Fruit fly (Drosophila melanogaster) whole organism, embryonic: Measurements from ENCODE around the gene CG14721.

ENCODE experiments used
- Ada2b ChIP-seq: fragments of 200-800 bp; sonication (Bioruptor generic); IDR thresholded peaks from 2 replicates; pipeline ENCODE4 v1.3.6; 2022; ENCODE audit warnings: missing biosample characterization, missing genetic modification characterization
- Bdp1 ChIP-seq: fragments of 200-800 bp; sonication (Bioruptor generic); optimal IDR thresholded peaks from 3 replicates; lab custom pipeline; 2016; ENCODE audit warnings: missing biosample characterization, missing genetic modification characterization
- CG1024 ChIP-seq: fragments of 200-800 bp; sonication (Bioruptor generic); IDR thresholded peaks from 2 replicates; pipeline ENCODE4 v1.3.6; 2022; ENCODE audit warnings: missing biosample characterization, missing genetic modification characterization
- CG12071 ChIP-seq: fragments of 200-800 bp; sonication (Bioruptor generic); optimal IDR thresholded peaks from 3 replicates; lab custom pipeline; 2018; ENCODE audit warnings: missing biosample characterization, mild to moderate bottlenecking, missing genetic modification characterization
- CG12104 ChIP-seq: fragments of 200-800 bp; sonication (Bioruptor generic); optimal IDR thresholded peaks from 3 replicates; lab custom pipeline; 2016; ENCODE audit warnings: missing biosample characterization, missing genetic modification characterization
- CG12391 ChIP-seq: fragments of 200-800 bp; sonication (Bioruptor generic); optimal IDR thresholded peaks from 3 replicates; lab custom pipeline; 2018; ENCODE audit warnings: missing biosample characterization, mild to moderate bottlenecking, missing genetic modification characterization, moderate library complexity
- CG13424 ChIP-seq: fragments of 200-800 bp; sonication (Bioruptor generic); optimal IDR thresholded peaks from 2 replicates; lab custom pipeline; 2019; ENCODE audit warnings: missing biosample characterization, mild to moderate bottlenecking, missing genetic modification characterization, moderate library complexity
- CG1602 ChIP-seq: fragments of 200-800 bp; sonication (Bioruptor generic); optimal IDR thresholded peaks from 3 replicates; lab custom pipeline; 2016; ENCODE audit warnings: missing biosample characterization, missing genetic modification characterization
- CG1603 ChIP-seq: fragments of 200-800 bp; sonication (Bioruptor generic); optimal IDR thresholded peaks from 2 replicates; lab custom pipeline; 2019; ENCODE audit warnings: missing biosample characterization, mild to moderate bottlenecking, missing genetic modification characterization, moderate library complexity
- CG16779 ChIP-seq: fragments of 200-800 bp; sonication (Bioruptor generic); IDR thresholded peaks from 2 replicates; pipeline ENCODE4 v1.3.6; 2022; ENCODE audit warnings: missing biosample characterization, missing genetic modification characterization
- CG34376 ChIP-seq: fragments of 200-800 bp; sonication (Bioruptor generic); optimal IDR thresholded peaks from 2 replicates; lab custom pipeline; 2018; ENCODE audit warnings: missing biosample characterization, mild to moderate bottlenecking, missing genetic modification characterization
- CG7372 ChIP-seq: fragments of 200-800 bp; sonication (Bioruptor generic); IDR thresholded peaks from 2 replicates; pipeline ENCODE4 v1.3.6; 2022; ENCODE audit warnings: missing biosample characterization, missing genetic modification characterization
- CG7928 ChIP-seq: fragments of 200-800 bp; sonication (Bioruptor generic); optimal IDR thresholded peaks from 2 replicates; lab custom pipeline; 2017; ENCODE audit warnings: missing biosample characterization, mild to moderate bottlenecking, missing genetic modification characterization
- CG7963 ChIP-seq: fragments of 200-800 bp; sonication (Bioruptor generic); IDR thresholded peaks from 3 replicates; pipeline ENCODE4 v1.3.6; 2022; ENCODE audit warnings: missing biosample characterization, missing genetic modification characterization; ENCODE audit not compliant: partially characterized antibody
- CG7987 ChIP-seq: fragments of 200-800 bp; sonication (Bioruptor generic); optimal IDR thresholded peaks from 2 replicates; lab custom pipeline; 2018; ENCODE audit warnings: missing biosample characterization, mild to moderate bottlenecking, missing genetic modification characterization, moderate library complexity
- CG8924 ChIP-seq: fragments of 200-800 bp; optimal IDR thresholded peaks from 3 replicates; lab custom pipeline; 2019; ENCODE audit warnings: missing biosample characterization, mild to moderate bottlenecking, missing genetic modification characterization, moderate library complexity
- CG9876 ChIP-seq: fragments of 200-800 bp; sonication (Bioruptor generic); optimal IDR thresholded peaks from 2 replicates; lab custom pipeline; 2016; ENCODE audit warnings: missing biosample characterization, missing genetic modification characterization
- Dek ChIP-seq: fragments of 200-800 bp; sonication (Bioruptor generic); optimal IDR thresholded peaks from 3 replicates; lab custom pipeline; 2019; ENCODE audit warnings: missing biosample characterization, mild to moderate bottlenecking, missing genetic modification characterization, moderate library complexity
- ERR ChIP-seq: fragments of 200-800 bp; sonication (Bioruptor generic); optimal IDR thresholded peaks from 2 replicates; lab custom pipeline; 2016; ENCODE audit warnings: missing biosample characterization, missing genetic modification characterization
- Gug ChIP-seq: fragments of 200-800 bp; sonication (Bioruptor generic); IDR thresholded peaks from 4 replicates; pipeline ENCODE4 v1.3.6; 2022; ENCODE audit warnings: missing biosample characterization, missing genetic modification characterization
- Max ChIP-seq: fragments of 200-800 bp; sonication (Bioruptor generic); optimal IDR thresholded peaks from 2 replicates; lab custom pipeline; 2016; ENCODE audit warnings: missing biosample characterization, mild to moderate bottlenecking, missing genetic modification characterization
- Med ChIP-seq: fragments of 200-800 bp; sonication (Bioruptor generic); peaks from one replicate; lab custom pipeline; 2016; ENCODE audit warnings: missing biosample characterization, missing genetic modification characterization, mild to moderate bottlenecking, inconsistent platforms, moderate library complexity
- Oli ChIP-seq: fragments of 200-800 bp; sonication (Bioruptor generic); optimal IDR thresholded peaks from 2 replicates; lab custom pipeline; 2018; ENCODE audit warnings: missing biosample characterization, mild to moderate bottlenecking, missing genetic modification characterization, moderate library complexity
- Pdp1 ChIP-seq, 2 experiments: fragments of 200-800 bp; sonication (Bioruptor generic); optimal IDR thresholded peaks; 3 replicates each; lab custom pipeline; 2016; ENCODE audit warnings: missing biosample characterization in 2 of 2, missing genetic modification characterization in 2 of 2, mild to moderate bottlenecking in 1 of 2, moderate library complexity in 1 of 2
- Ptx1 ChIP-seq: fragments of 200-800 bp; sonication (Bioruptor generic); IDR thresholded peaks from 2 replicates; pipeline ENCODE4 v1.3.6; 2022; ENCODE audit warnings: missing biosample characterization, missing genetic modification characterization
- br ChIP-seq: fragments of >200 bp; optimal IDR thresholded peaks from 2 replicates; lab custom pipeline; 2017
- cwo ChIP-seq: fragments of 200-800 bp; sonication (Bioruptor generic); optimal IDR thresholded peaks from 3 replicates; lab custom pipeline; 2017; ENCODE audit warnings: missing biosample characterization, missing genetic modification characterization, mild to moderate bottlenecking, moderate library complexity, missing genetic modification reagents
- dm ChIP-seq: fragments of 200-800 bp; sonication (Bioruptor generic); optimal IDR thresholded peaks from 3 replicates; lab custom pipeline; 2016; ENCODE audit warnings: missing biosample characterization, missing genetic modification characterization
- ftz-f1 ChIP-seq: fragments of 200-800 bp; sonication (Bioruptor generic); optimal IDR thresholded peaks from 2 replicates; lab custom pipeline; 2016; ENCODE audit warnings: missing biosample characterization, missing genetic modification characterization
- maf-S ChIP-seq: fragments of 200-800 bp; sonication (Bioruptor generic); optimal IDR thresholded peaks from 2 replicates; lab custom pipeline; 2016; ENCODE audit warnings: missing biosample characterization, missing genetic modification characterization
- pan ChIP-seq, 4 experiments: fragments of >200 bp in 3 of 4; fragments of 200-800 bp in 1 of 4; sonication (Bioruptor generic) in 1 of 4; optimal IDR thresholded peaks in 3 of 4; IDR thresholded peaks in 1 of 4; 2 replicates each; pipeline versions ENCODE4 v1.3.6 to Lab custom; 2017 to 2022; ENCODE audit warnings: missing biosample characterization in 2 of 4, missing genetic modification characterization in 2 of 4, mixed read lengths in 1 of 4
- pho ChIP-seq: fragments of 200-800 bp; sonication (Bioruptor generic); optimal IDR thresholded peaks from 2 replicates; lab custom pipeline; 2016; ENCODE audit warnings: missing biosample characterization, missing genetic modification characterization
- sd ChIP-seq: fragments of 200-800 bp; sonication (Bioruptor generic); optimal IDR thresholded peaks from 3 replicates; lab custom pipeline; 2018; ENCODE audit warnings: missing biosample characterization, mild to moderate bottlenecking, missing genetic modification characterization, moderate library complexity
- sens ChIP-seq: fragments of 200-800 bp; sonication (Bioruptor generic); peaks from one replicate; lab custom pipeline; 2016; ENCODE audit warnings: missing biosample characterization, missing genetic modification characterization
- sim ChIP-seq: fragments of 200-800 bp; sonication (Bioruptor generic); IDR thresholded peaks from 2 replicates; pipeline ENCODE4 v1.3.6; 2022; ENCODE audit warnings: missing biosample characterization, missing genetic modification characterization
- sr ChIP-seq: fragments of 200-800 bp; sonication (Bioruptor generic); IDR thresholded peaks from 3 replicates; pipeline ENCODE4 v1.3.6; 2022; ENCODE audit warnings: missing biosample characterization, missing genetic modification characterization
- trh ChIP-seq: fragments of 200-800 bp; sonication (Bioruptor generic); optimal IDR thresholded peaks from 2 replicates; lab custom pipeline; 2016; ENCODE audit warnings: missing biosample characterization, missing genetic modification characterization
- wdn ChIP-seq: fragments of 200-800 bp; sonication (Bioruptor generic); IDR thresholded peaks from 2 replicates; pipeline ENCODE4 v1.3.6; 2022; ENCODE audit warnings: missing biosample characterization, missing genetic modification characterization
- zf30C ChIP-seq: fragments of 200-800 bp; sonication (Bioruptor generic); optimal IDR thresholded peaks from 3 replicates; lab custom pipeline; 2018; ENCODE audit warnings: missing biosample characterization, mild to moderate bottlenecking, missing genetic modification characterization

Gene CG14721

dm6 chr3R:11749297-11750293 lies 14.3 kb downstream of the CG14721 start, which contains the start of gene CG6923 (continued):
- peak; percentile 87 for TF ChIP-seq CG7963 (GFP tag; lab: Robert Waterston, UW)
- peak; percentile 70 for TF ChIP-seq CG1603 (tag; lab: Kevin White, UChicago)

dm6 chr3R:11750294-11750432 lies 14.9 kb downstream of the CG14721 start, which contains the start of gene CG43062:
Gene CG43062 (plus strand): TSS chr3R:11750333.
- no peak for TF ChIP-seq CG12071
- peak; percentile 21 for TF ChIP-seq Med (GFP tag; lab: Kevin White, UChicago)
- TF ChIP-seq CG1024 (GFP tag; lab: Robert Waterston, UW) = no peak

dm6 chr3R:11751756-11752155 lies 16.5 kb downstream of the CG14721 start:
- TF ChIP-seq Med (GFP tag; lab: Kevin White, UChicago) (peak; percentile 13), CG7928 (no peak), maf-S (no peak), CG1602 (GFP tag; lab: Kevin White, UChicago) (no peak), sim (GFP tag; lab: Robert Waterston, UW) (no peak), CG13424 (tag; lab: Kevin White, UChicago) (no peak), zf30C (peak; percentile 6), sens (peak; percentile 70)
- TF ChIP-seq, all 482 proteins: peak for 3

- TF ChIP-seq sd (tag; lab: Kevin White, UChicago) (no peak), CG8924 (tag; lab: Kevin White, UChicago) (no peak), CG16779 (GFP tag; lab: Robert Waterston, UW) (0 out of 2 replicates have a peak, but pooled peaks have one; percentile 11), Med (GFP tag; lab: Kevin White, UChicago) (peak; percentile 56)
Observed at dm6 chr3R:11756762-11757161, 21.5 kb downstream of the CG14721 start.

- TF ChIP-seq Max (no peak), cwo (peak; percentile 1), pan (optimal IDR thresholded peaks at IDR 0.05; lab: Kevin White, UChicago) (no peak), pan (GFP tag; optimal IDR thresholded peaks at IDR 0.05 in 1 of 2, IDR thresholded peaks at IDR 0.05 in 1 of 2) (no peak), br (lab: Kevin White, UChicago) (no peak), Med (GFP tag; lab: Kevin White, UChicago) (peak; percentile 9), sr (GFP tag; lab: Robert Waterston, UW) (peak; percentile 74; the same call in 2 of the 3 replicates), Pdp1 (GFP tag; optimal IDR thresholded peaks at IDR 0.05; lab: Kevin White, UChicago) (peak in 1 of 2 experiments; percentile 66)
Observed at dm6 chr3R:11757197-11757856, 22.1 kb downstream of the CG14721 start.

dm6 chr3R:11758160-11758506 lies 22.9 kb downstream of the CG14721 start:
- TF ChIP-seq CG7372 (GFP tag; lab: Robert Waterston, UW) (no peak), CG12104 (GFP tag; lab: Kevin White, UChicago) (no peak), Max (no peak), Ada2b (GFP tag; lab: Robert Waterston, UW) (no peak), Bdp1 (GFP tag; lab: Kevin White, UChicago) (no peak), CG9876 (GFP tag; lab: Kevin White, UChicago) (no peak), Dek (tag; lab: Kevin White, UChicago) (no peak), trh (no peak), Gug (GFP tag; lab: Robert Waterston, UW) (no peak), Pdp1 (GFP tag; optimal IDR thresholded peaks at IDR 0.05; lab: Kevin White, UChicago) (peak in 1 of 2 experiments; percentile 60), CG34376 (GFP tag; lab: Kevin White, UChicago) (peak; percentile 35), CG12391 (no peak), pho (GFP tag; lab: Kevin White, UChicago) (no peak), ftz-f1 (peak; percentile 11), CG7987 (GFP tag; lab: Kevin White, UChicago) (no peak), wdn (GFP tag; lab: Robert Waterston, UW) (no peak), Ptx1 (GFP tag; lab: Robert Waterston, UW) (no peak), maf-S (no peak), Oli (tag; lab: Kevin White, UChicago) (no peak), dm (GFP tag; lab: Kevin White, UChicago) (no peak), ERR (GFP tag; lab: Kevin White, UChicago) (no peak)
